Worm (Caenorhabditis elegans) whole organism, dauer: ENCODE measurements around the gene C34E10.9.

Source experiments
- unc-62 ChIP-seq: sonication (generic microtip); optimal IDR thresholded peaks from 2 replicates; lab custom pipeline; 2017; ENCODE audit warnings: missing biosample characterization, missing genetic modification reagents, missing genetic modification characterization

C34E10.9 gene

ce11 chrIII:5233140-5233539 lies 30.1 kb downstream of the C34E10.9 start:
- no peak for TF ChIP-seq unc-62 (GFP tag; lab: Kevin White, UChicago)

ce11 chrIII:5230415-5230814 lies 32.8 kb downstream of the C34E10.9 start, which contains the start of gene prmt-5:
TSS of gene prmt-5 (plus strand) at chrIII:5230555.
- TF ChIP-seq unc-62 (GFP tag; lab: Kevin White, UChicago) = no peak

- no peak for TF ChIP-seq unc-62 (GFP tag; lab: Kevin White, UChicago)
These were observed 33.5 kb downstream of the C34E10.9 start for ce11 chrIII:5229511-5230250.

- no peak for TF ChIP-seq unc-62 (GFP tag; lab: Kevin White, UChicago)
These were observed 34.4 kb downstream of the C34E10.9 start for ce11 chrIII:5228839-5229238.

- no peak for TF ChIP-seq unc-62 (GFP tag; lab: Kevin White, UChicago)
These were observed 35.2 kb downstream of the C34E10.9 start, which contains the start of the genes C34E10.12, C34E10.10 and atp-2 for ce11 chrIII:5227831-5228467. TSS of gene C34E10.12 (minus strand) at chrIII:5227881. TSS of gene C34E10.10 (minus strand) at chrIII:5227884. TSS of gene atp-2 (plus strand) at chrIII:5228417.

ce11 chrIII:5225321-5225720 lies 37.9 kb downstream of the C34E10.9 start, which contains the start of gene nex-1:
TSS of gene nex-1 (plus strand) at chrIII:5225621.
- TF ChIP-seq unc-62 (GFP tag; lab: Kevin White, UChicago) = no peak

ce11 chrIII:5224908-5225307 lies 38.3 kb downstream of the C34E10.9 start:
- TF ChIP-seq unc-62 (GFP tag; lab: Kevin White, UChicago) = no peak

- no peak for TF ChIP-seq unc-62 (GFP tag; lab: Kevin White, UChicago)
These were observed 40.4 kb downstream of the C34E10.9 start for ce11 chrIII:5222777-5223176.

- TF ChIP-seq unc-62 (GFP tag; lab: Kevin White, UChicago) = no peak
These were observed 41.4 kb downstream of the C34E10.9 start for ce11 chrIII:5221820-5222219.

- TF ChIP-seq unc-62 (GFP tag; lab: Kevin White, UChicago) = no peak
These were observed 44.5 kb downstream of the C34E10.9 start, which contains the start of gene ZC155.2 for ce11 chrIII:5218687-5219086. TSS of gene ZC155.2 (plus strand) at chrIII:5218987.

- TF ChIP-seq unc-62 (GFP tag; lab: Kevin White, UChicago) = no peak
These were observed 45.7 kb downstream of the C34E10.9 start, which contains the start of gene cutl-19 for ce11 chrIII:5217511-5217910. TSS of gene cutl-19 (minus strand) at chrIII:5217611.

ce11 chrIII:5215375-5215774 lies 47.8 kb downstream of the C34E10.9 start, which contains the start of gene ZC155.4:
TSS of gene ZC155.4 (minus strand) at chrIII:5215475.
- no peak for TF ChIP-seq unc-62 (GFP tag; lab: Kevin White, UChicago)

- TF ChIP-seq unc-62 (GFP tag; lab: Kevin White, UChicago) = no peak
These were observed 49.0 kb downstream of the C34E10.9 start for ce11 chrIII:5214162-5214561.
